Worm (Caenorhabditis elegans): ENCODE results near the gene chhy-1.
A peak's percentile ranks its signal among the peaks of the same experiment; 100 is the strongest.

Gene chhy-1

ce11 chrII:8568234-8568969, 49.0 kb downstream of the chhy-1 start:
- TF ChIP-seq bed-3 (GFP tag; optimal IDR thresholded peaks at IDR 0.05) (no peak), mls-2 (tag; optimal IDR thresholded peaks at IDR 0.05) (no peak), elt-3 (tag; optimal IDR thresholded peaks at IDR 0.05) (no peak), unc-120 (tag; optimal IDR thresholded peaks at IDR 0.05; ENCODE audit: poor library complexity, severe bottlenecking) (no peak), zip-8 (tag; optimal IDR thresholded peaks at IDR 0.05) (no peak), sem-2 (GFP tag; optimal IDR thresholded peaks at IDR 0.05) (no peak), elt-1 (tag; optimal IDR thresholded peaks at IDR 0.05; ENCODE audit: borderline replicate concordance, insufficient read depth) (no peak), tbx-8 (GFP tag; optimal IDR thresholded peaks at IDR 0.05) (no peak), nhr-237 (tag; optimal IDR thresholded peaks at IDR 0.05) (no peak), unc-62 (GFP tag; optimal IDR thresholded peaks at IDR 0.05) (no peak), ces-1 (GFP tag; optimal IDR thresholded peaks at IDR 0.05) (no peak), ztf-11 (tag; optimal IDR thresholded peaks at IDR 0.05) (no peak)

DNA sequence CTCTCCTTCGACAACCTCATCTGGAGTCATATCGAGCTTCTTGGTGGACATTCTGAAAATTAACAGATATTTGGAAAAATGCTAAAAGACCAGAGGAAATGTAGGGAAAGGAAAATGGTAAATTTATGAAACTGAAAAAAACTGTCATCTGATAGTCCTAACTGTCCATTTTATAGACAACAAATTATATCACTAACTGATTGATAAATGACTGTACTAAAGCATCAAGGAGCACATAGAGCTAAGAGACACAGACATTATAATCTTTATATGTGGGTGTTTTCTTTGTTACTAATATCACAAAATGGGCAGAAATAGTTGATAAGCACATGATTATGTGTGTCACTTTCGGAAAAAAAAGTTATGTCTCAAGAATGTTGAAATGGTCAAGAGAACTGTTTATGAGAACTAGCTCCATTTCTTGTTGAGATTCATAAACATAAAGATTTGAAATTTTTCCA, 50.6 kb downstream of the chhy-1 start, which contains the start of gene F54C9.3:
Gene F54C9.3 (minus strand): TSS at position 51 of the 461 bp plus-strand sequence.
- TF ChIP-seq cnd-1 (tag; optimal IDR thresholded peaks at IDR 0.05) (no peak), blmp-1 (tag; optimal IDR thresholded peaks at IDR 0.05) (no peak), elt-3 (tag; optimal IDR thresholded peaks at IDR 0.05) (no peak), ham-2 (GFP tag; optimal IDR thresholded peaks at IDR 0.05) (no peak), flh-1 (GFP tag; optimal IDR thresholded peaks at IDR 0.05) (no peak), nhr-12 (tag; optimal IDR thresholded peaks at IDR 0.05) (no peak), hlh-1 (tag; optimal IDR thresholded peaks at IDR 0.05) (no peak), ztf-11 (tag; optimal IDR thresholded peaks at IDR 0.05) (no peak), drap-1 (GFP tag; optimal IDR thresholded peaks at IDR 0.05) (no peak), pha-4 (tag; optimal IDR thresholded peaks at IDR 0.05) (no peak), unc-120 (tag; optimal IDR thresholded peaks at IDR 0.05; ENCODE audit: poor library complexity, severe bottlenecking) (no peak), zip-8 (tag; optimal IDR thresholded peaks at IDR 0.05) (no peak), nhr-28 (tag; optimal IDR thresholded peaks at IDR 0.05) (no peak)

ce11 chrII:8566039-8566438, 51.4 kb downstream of the chhy-1 start, which contains the start of gene stc-1:
Gene stc-1, minus strand, starts transcription at chrII:8566139.
- peak; percentile 65 for TF ChIP-seq lsy-2 (tag; optimal IDR thresholded peaks at IDR 0.05)
- TF ChIP-seq zip-8 (tag; optimal IDR thresholded peaks at IDR 0.05), result no peak
- TF ChIP-seq unc-39 (tag; optimal IDR thresholded peaks at IDR 0.05), result no peak
- no peak for TF ChIP-seq ceh-43 (GFP tag; optimal IDR thresholded peaks at IDR 0.05)
- TF ChIP-seq nhr-12 (tag; optimal IDR thresholded peaks at IDR 0.05), result no peak
- TF ChIP-seq ceh-39 (tag; optimal IDR thresholded peaks at IDR 0.05), result no peak
- TF ChIP-seq nhr-237 (tag; optimal IDR thresholded peaks at IDR 0.05), result no peak
- no peak for TF ChIP-seq M03D4.4 (tag; optimal IDR thresholded peaks at IDR 0.05)
- no peak for TF ChIP-seq sem-2 (GFP tag; optimal IDR thresholded peaks at IDR 0.05)
- no peak for TF ChIP-seq lin-13 (tag; optimal IDR thresholded peaks at IDR 0.05)
- TF ChIP-seq ces-1 (GFP tag; optimal IDR thresholded peaks at IDR 0.05), result peak; percentile 10
- TF ChIP-seq flh-1 (GFP tag; optimal IDR thresholded peaks at IDR 0.05), result no peak
- peak; percentile 28 for TF ChIP-seq unc-120 (tag; optimal IDR thresholded peaks at IDR 0.05; ENCODE audit: poor library complexity, severe bottlenecking)
- no peak for TF ChIP-seq ham-2 (GFP tag; optimal IDR thresholded peaks at IDR 0.05)
- TF ChIP-seq mep-1 (tag; optimal IDR thresholded peaks at IDR 0.05), result peak; percentile 10
